3 worm cellular contexts compared by ENCODE assay signal in the genomic region with DNA sequence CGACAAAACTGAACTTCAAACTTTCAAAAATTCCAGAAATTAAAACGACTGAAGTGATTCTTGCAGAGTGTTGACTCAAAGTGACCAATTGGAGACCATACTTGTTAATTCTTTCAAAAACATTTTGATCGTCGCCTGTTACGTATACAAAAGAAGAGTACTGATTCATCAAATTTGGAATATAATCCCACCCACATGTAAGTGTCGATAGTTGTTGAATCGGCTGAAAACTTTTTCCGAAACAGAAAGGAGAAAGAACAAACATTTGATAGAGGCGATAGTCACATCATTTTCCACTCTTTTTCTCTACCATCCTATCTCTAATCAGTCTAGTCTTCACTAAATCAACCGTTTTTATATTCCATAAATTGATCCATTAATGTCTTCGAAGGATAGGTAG.
TF ChIP-seq lines count a peak whose summit lies in the region.

Gene nhr-153, plus strand, starts transcription at position 301 of the 400 bp plus-strand sequence.

TF ChIP-seq in whole organism, L1 larva, 84 proteins besides CTCF, POLR2A, EP300 and RAD21:
- TF ChIP-seq aha-1 (tag; optimal IDR thresholded peaks at IDR 0.05; lab: Kevin White, UChicago), result no peak
- no peak for TF ChIP-seq nhr-47 (tag; optimal IDR thresholded peaks at IDR 0.05; lab: Kevin White, UChicago)
- no peak for TF ChIP-seq vab-15 (tag; optimal IDR thresholded peaks at IDR 0.05; lab: Kevin White, UChicago)
- no peak for TF ChIP-seq skn-1 (tag; optimal IDR thresholded peaks at IDR 0.05; lab: Kevin White, UChicago)
- no peak for TF ChIP-seq sptf-1 (tag; optimal IDR thresholded peaks at IDR 0.05; lab: Kevin White, UChicago)
- TF ChIP-seq efl-3 (GFP tag; optimal IDR thresholded peaks at IDR 0.05; lab: Kevin White, UChicago), result no peak
- no peak for TF ChIP-seq ceh-8 (GFP tag; optimal IDR thresholded peaks at IDR 0.05; lab: Kevin White, UChicago)
- no peak for TF ChIP-seq ceh-63 (GFP tag; optimal IDR thresholded peaks at IDR 0.05; lab: Kevin White, UChicago)
- TF ChIP-seq lin-35 (GFP tag; optimal IDR thresholded peaks at IDR 0.05; lab: Kevin White, UChicago), result peak in 1 of 2 experiments; percentile 11
- TF ChIP-seq lin-14 (GFP tag; optimal IDR thresholded peaks at IDR 0.05; lab: Kevin White, UChicago), result no peak
- no peak for TF ChIP-seq irx-1 (tag; optimal IDR thresholded peaks at IDR 0.05; lab: Kevin White, UChicago)
- peak; percentile 10 for TF ChIP-seq snu-23 (GFP tag; optimal IDR thresholded peaks at IDR 0.05; lab: Kevin White, UChicago)
- no peak for TF ChIP-seq snpc-4 (tag; optimal IDR thresholded peaks at IDR 0.05; lab: Kevin White, UChicago)

TF ChIP-seq in whole organism, L3 larva, 47 proteins besides CTCF, POLR2A, EP300 and RAD21:
- TF ChIP-seq pqm-1 (tag; optimal IDR thresholded peaks at IDR 0.05; lab: Kevin White, UChicago) (peak; percentile 34), fkh-10 (GFP tag; optimal IDR thresholded peaks at IDR 0.05; lab: Kevin White, UChicago) (no peak), elt-2 (tag; optimal IDR thresholded peaks at IDR 0.05; lab: Kevin White, UChicago) (peak; percentile 17)

TF ChIP-seq in whole organism, L4 larva, 104 proteins besides CTCF, POLR2A, EP300 and RAD21:
- peak; percentile 67 for TF ChIP-seq aha-1 (tag; lab: Kevin White, UChicago)
- TF ChIP-seq lin-39 (tag; optimal IDR thresholded peaks at IDR 0.05; lab: Kevin White, UChicago), result no peak
- TF ChIP-seq nhr-28 (tag; optimal IDR thresholded peaks at IDR 0.05; lab: Kevin White, UChicago), result peak; percentile 19

Comparison
In these comparisons a context has a peak if more than half of its experiments do, and no peak if none do; other contexts are left out.
1. Of the 29 proteins assayed by ChIP-seq in both whole organism, L4 larva and whole organism, L1 larva: peak only in whole organism, L4 larva: aha-1 and nhr-28; only in whole organism, L1 larva: none; in both: none; in neither: 27.